Worm (Caenorhabditis elegans) whole organism, late embryonic: ENCODE measurements around the gene ZC53.1.
A peak's percentile ranks its signal among the peaks of the same experiment; 100 is the strongest.

Source experiments
- C38D4.7 ChIP-seq: fragments of 200-800 bp; sonication (Bioruptor generic); optimal IDR thresholded peaks from 2 replicates; lab custom pipeline; 2018; ENCODE audit warnings: mild to moderate bottlenecking, missing genetic modification characterization, moderate library complexity, missing compliant biosample characterization
- F13H6.1 ChIP-seq: sonication (generic microtip); optimal IDR thresholded peaks from 2 replicates; lab custom pipeline; 2016; ENCODE audit warnings: missing genetic modification characterization, missing compliant biosample characterization
- T23F11.4 ChIP-seq: fragments of 200-800 bp; sonication (Bioruptor generic); optimal IDR thresholded peaks from 2 replicates; lab custom pipeline; 2018; ENCODE audit warnings: mild to moderate bottlenecking, missing genetic modification characterization, missing compliant biosample characterization
- Y22D7AL.16 ChIP-seq: sonication (generic microtip); optimal IDR thresholded peaks from 2 replicates; lab custom pipeline; 2016; ENCODE audit warnings: missing genetic modification characterization, missing compliant biosample characterization
- ceh-19 ChIP-seq: fragments of 200-800 bp; sonication (Bioruptor generic); optimal IDR thresholded peaks from 2 replicates; lab custom pipeline; 2018; ENCODE audit warnings: mild to moderate bottlenecking, missing genetic modification characterization, missing compliant biosample characterization
- ceh-22 ChIP-seq: sonication (generic microtip); optimal IDR thresholded peaks from 2 replicates; lab custom pipeline; 2017; ENCODE audit warnings: missing biosample characterization, missing genetic modification characterization
- ceh-24 ChIP-seq: sonication (generic microtip); optimal IDR thresholded peaks from 2 replicates; lab custom pipeline; 2016; ENCODE audit warnings: mild to moderate bottlenecking, missing genetic modification characterization, missing compliant biosample characterization
- ceh-31 ChIP-seq: sonication (generic microtip); optimal IDR thresholded peaks from 2 replicates; lab custom pipeline; 2016; ENCODE audit warnings: missing genetic modification characterization, missing compliant biosample characterization
- ceh-34 ChIP-seq: sonication (generic microtip); optimal IDR thresholded peaks from 2 replicates; lab custom pipeline; 2016; ENCODE audit warnings: mild to moderate bottlenecking, missing genetic modification characterization, missing compliant biosample characterization
- ceh-48 ChIP-seq: sonication (generic microtip); optimal IDR thresholded peaks from 2 replicates; lab custom pipeline; 2016; ENCODE audit warnings: missing genetic modification characterization, inconsistent platforms, missing compliant biosample characterization
- ceh-9 ChIP-seq: sonication (generic microtip); optimal IDR thresholded peaks from 2 replicates; lab custom pipeline; 2016; ENCODE audit warnings: mild to moderate bottlenecking, missing genetic modification characterization, inconsistent platforms, missing compliant biosample characterization
- dmd-4 ChIP-seq: sonication (generic microtip); optimal IDR thresholded peaks from 2 replicates; lab custom pipeline; 2016; ENCODE audit warnings: borderline replicate concordance, missing genetic modification characterization, missing compliant biosample characterization
- dve-1 ChIP-seq: sonication (generic microtip); optimal IDR thresholded peaks from 2 replicates; lab custom pipeline; 2017; ENCODE audit warnings: antibody characterized with exemption, mild to moderate bottlenecking, missing genetic modification characterization, missing compliant biosample characterization
- elt-4 ChIP-seq: sonication (generic microtip); optimal IDR thresholded peaks from 2 replicates; lab custom pipeline; 2016; ENCODE audit warnings: missing genetic modification characterization, missing compliant biosample characterization
- gmeb-2 ChIP-seq: sonication (generic microtip); optimal IDR thresholded peaks from 2 replicates; lab custom pipeline; 2016; ENCODE audit warnings: missing genetic modification characterization, inconsistent platforms, missing compliant biosample characterization
- hlh-30 ChIP-seq: sonication (generic microtip); optimal IDR thresholded peaks from 2 replicates; lab custom pipeline; 2017; ENCODE audit warnings: antibody characterized with exemption, missing genetic modification characterization, missing compliant biosample characterization; ENCODE audit not compliant: insufficient read depth
- hlh-6 ChIP-seq: sonication (generic microtip); optimal IDR thresholded peaks from 2 replicates; lab custom pipeline; 2016; ENCODE audit warnings: missing genotype, missing genetic modification characterization, missing compliant biosample characterization
- lim-6 ChIP-seq: sonication (generic microtip); optimal IDR thresholded peaks from 2 replicates; lab custom pipeline; 2016; ENCODE audit warnings: missing genetic modification characterization, missing compliant biosample characterization
- madf-2 ChIP-seq: sonication (generic microtip); optimal IDR thresholded peaks from 2 replicates; lab custom pipeline; 2017; ENCODE audit warnings: missing genetic modification characterization, missing compliant biosample characterization
- mec-3 ChIP-seq: sonication (generic microtip); optimal IDR thresholded peaks from 2 replicates; lab custom pipeline; 2016; ENCODE audit warnings: borderline replicate concordance, missing genetic modification characterization, missing compliant biosample characterization
- nfya-1 ChIP-seq: sonication (generic microtip); optimal IDR thresholded peaks from 2 replicates; lab custom pipeline; 2017; ENCODE audit warnings: missing genetic modification characterization, mild to moderate bottlenecking, missing compliant biosample characterization, antibody characterized with exemption, moderate library complexity
- npax-4 ChIP-seq: sonication (generic microtip); optimal IDR thresholded peaks from 2 replicates; lab custom pipeline; 2016; ENCODE audit warnings: missing genetic modification characterization, missing compliant biosample characterization
- odd-2 ChIP-seq: sonication (generic microtip); optimal IDR thresholded peaks from 2 replicates; lab custom pipeline; 2017; ENCODE audit warnings: antibody characterized with exemption, mild to moderate bottlenecking, missing genetic modification characterization, missing compliant biosample characterization
- pag-3 ChIP-seq: sonication (generic microtip); optimal IDR thresholded peaks from 2 replicates; lab custom pipeline; 2016; ENCODE audit warnings: missing compliant biosample characterization, missing genetic modification characterization, borderline replicate concordance
- pha-2 ChIP-seq: sonication (generic microtip); optimal IDR thresholded peaks from 2 replicates; lab custom pipeline; 2017; ENCODE audit warnings: mild to moderate bottlenecking, missing genetic modification characterization, missing compliant biosample characterization
- pqm-1 ChIP-seq: sonication (generic microtip); optimal IDR thresholded peaks from 2 replicates; lab custom pipeline; 2016; ENCODE audit warnings: missing genetic modification characterization, missing compliant biosample characterization
- rnt-1 ChIP-seq: sonication (generic microtip); optimal IDR thresholded peaks from 2 replicates; lab custom pipeline; 2016; ENCODE audit warnings: missing genetic modification characterization, missing compliant biosample characterization
- sdc-2 ChIP-seq: sonication (generic microtip); optimal IDR thresholded peaks from 2 replicates; lab custom pipeline; 2016; ENCODE audit warnings: missing genotype, missing genetic modification characterization, missing compliant biosample characterization
- sox-2 ChIP-seq: fragments of 200-800 bp; sonication (Bioruptor generic); IDR thresholded peaks from 2 replicates; pipeline ENCODE4 v1.3.6; 2022; ENCODE audit warnings: missing genetic modification reagents, missing genetic modification characterization, missing compliant biosample characterization
- syd-9 ChIP-seq: sonication (generic microtip); optimal IDR thresholded peaks from 2 replicates; lab custom pipeline; 2016; ENCODE audit warnings: mild to moderate bottlenecking, missing genetic modification characterization, moderate library complexity, missing compliant biosample characterization
- tbx-2 ChIP-seq: sonication (generic microtip); optimal IDR thresholded peaks from 2 replicates; lab custom pipeline; 2016; ENCODE audit warnings: missing genetic modification characterization, missing compliant biosample characterization
- ttx-3 ChIP-seq: sonication (generic microtip); optimal IDR thresholded peaks from 2 replicates; lab custom pipeline; 2016; ENCODE audit warnings: missing genetic modification reagents, missing genetic modification characterization, missing compliant biosample characterization
- unc-3 ChIP-seq, 2 experiments: fragments of 200-800 bp in 1 of 2; sonication (Bioruptor generic) in 1 of 2; sonication (generic microtip) in 1 of 2; conservative IDR thresholded peaks in 1 of 2; optimal IDR thresholded peaks in 1 of 2; 2 replicates each; pipeline versions ENCODE4 v1.3.6 to Lab custom; 2016 to 2022; ENCODE audit warnings: missing compliant biosample characterization in 2 of 2, missing genetic modification characterization in 2 of 2, missing genetic modification reagents in 1 of 2
- unc-86 ChIP-seq: sonication (generic microtip); optimal IDR thresholded peaks from 2 replicates; lab custom pipeline; 2016; ENCODE audit warnings: missing genetic modification characterization, missing compliant biosample characterization
- ztf-16 ChIP-seq: sonication (generic microtip); optimal IDR thresholded peaks from 2 replicates; lab custom pipeline; 2017; ENCODE audit warnings: missing genetic modification characterization, missing compliant biosample characterization

ZC53.1 gene

ce11 chrX:1913257-1913656 lies at the start of gene ZC53.1:
Gene ZC53.1 (minus strand): TSS chrX:1913357.
- TF ChIP-seq madf-2 (no peak), C38D4.7 (GFP tag; lab: Kevin White, UChicago) (no peak), T23F11.4 (GFP tag; lab: Kevin White, UChicago) (no peak), ceh-19 (GFP tag; lab: Kevin White, UChicago) (no peak), sdc-2 (tag; lab: Kevin White, UChicago) (no peak), elt-4 (tag; lab: Kevin White, UChicago) (no peak), ceh-48 (tag; lab: Kevin White, UChicago) (no peak), hlh-6 (tag; lab: Kevin White, UChicago) (no peak), unc-86 (tag; lab: Kevin White, UChicago) (no peak), ztf-16 (no peak), sox-2 (no peak), dve-1 (tag; lab: Kevin White, UChicago) (no peak)

- TF ChIP-seq Y22D7AL.16, result no peak
- TF ChIP-seq ceh-22 (tag; lab: Kevin White, UChicago), result no peak
- no peak for TF ChIP-seq gmeb-2 (tag; lab: Kevin White, UChicago)
- no peak for TF ChIP-seq odd-2 (tag; lab: Kevin White, UChicago)
- no peak for TF ChIP-seq pha-2 (tag; lab: Kevin White, UChicago)
- TF ChIP-seq ceh-19 (GFP tag; lab: Kevin White, UChicago), result no peak
- no peak for TF ChIP-seq ceh-34 (tag; lab: Kevin White, UChicago)
- TF ChIP-seq pqm-1, result no peak
- no peak for TF ChIP-seq sox-2
Observed at ce11 chrX:1962273-1962672, 49.1 kb upstream of the ZC53.1 start, which contains the start of gene F52D2.7. Gene F52D2.7 (plus strand): TSS chrX:1962573.

DNA sequence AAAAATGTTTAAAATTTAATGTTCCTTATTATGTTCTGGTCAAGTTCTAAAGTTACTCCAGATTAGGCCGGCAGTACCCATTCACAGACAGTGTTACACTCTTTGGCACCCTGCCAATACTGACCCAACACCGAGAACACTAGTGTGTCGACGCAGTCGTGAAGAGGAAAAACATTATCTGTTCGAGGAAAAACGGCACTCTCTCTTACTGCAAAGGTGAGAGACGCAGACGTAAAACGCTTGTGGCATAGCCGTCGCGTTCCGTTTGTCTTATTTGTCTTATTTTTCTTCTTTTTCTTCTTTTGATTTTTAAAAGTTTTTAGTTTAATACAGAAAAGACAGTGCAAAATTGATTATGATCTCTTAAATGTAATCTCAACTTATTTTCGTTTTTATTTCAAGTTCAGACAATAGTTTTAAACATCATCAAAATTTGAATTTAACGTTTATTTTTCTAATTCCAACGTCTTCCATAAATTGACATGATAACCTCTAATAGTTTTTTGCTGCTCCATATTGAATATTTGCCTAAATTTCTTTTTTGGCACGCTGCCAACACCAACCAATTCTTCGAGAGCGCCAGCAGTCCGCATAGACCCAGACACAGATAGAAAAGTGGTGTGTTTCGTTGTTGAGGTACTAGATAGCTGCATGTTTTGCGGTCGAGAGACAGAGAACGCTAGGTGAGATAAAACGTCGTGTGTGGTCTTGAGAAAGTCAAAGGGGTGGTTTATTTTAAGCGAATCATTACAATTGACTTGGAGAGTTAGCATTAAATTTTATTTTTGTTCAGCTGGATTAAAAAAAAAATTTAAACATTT lies 47.9 kb upstream of the ZC53.1 start:
- TF ChIP-seq nfya-1 (tag; lab: Kevin White, UChicago), result peak; percentile 9
- no peak for TF ChIP-seq tbx-2 (tag; lab: Kevin White, UChicago)
- TF ChIP-seq ttx-3, result no peak
- TF ChIP-seq sdc-2 (tag; lab: Kevin White, UChicago), result peak; percentile 95
- TF ChIP-seq rnt-1 (tag; lab: Kevin White, UChicago), result peak; percentile 93
- no peak for TF ChIP-seq ceh-24

ce11 chrX:1959063-1959462 lies 45.9 kb upstream of the ZC53.1 start:
- TF ChIP-seq ttx-3 (no peak), ceh-9 (tag; lab: Kevin White, UChicago) (no peak), unc-3 (GFP tag; conservative IDR thresholded peaks at IDR 0.05; lab: Robert Waterston, UW) (no peak), unc-3 (tag; optimal IDR thresholded peaks at IDR 0.05; lab: Kevin White, UChicago) (no peak), lim-6 (tag; lab: Kevin White, UChicago) (no peak), ceh-31 (no peak), ceh-24 (no peak), ceh-22 (tag; lab: Kevin White, UChicago) (no peak), F13H6.1 (tag; lab: Kevin White, UChicago) (no peak), dmd-4 (tag; lab: Kevin White, UChicago) (no peak), pag-3 (tag; lab: Kevin White, UChicago) (no peak), mec-3 (no peak), hlh-30 (tag; lab: Kevin White, UChicago) (no peak), syd-9 (tag; lab: Kevin White, UChicago) (no peak), sox-2 (no peak), npax-4 (no peak)
